Worm (Caenorhabditis elegans) whole organism, L1 larva: ENCODE results near the gene F43E2.1.

Experiments used
- C04F5.9 ChIP-seq: sonication (generic microtip); optimal IDR thresholded peaks from 2 replicates; lab custom pipeline; 2016; ENCODE audit warnings: missing genetic modification characterization, missing compliant biosample characterization
- F16B12.6 ChIP-seq: fragments of 150-350 bp; optimal IDR thresholded peaks from 2 replicates; lab custom pipeline; 2014; ENCODE audit warnings: missing biosample characterization, missing genetic modification characterization
- blmp-1 ChIP-seq: fragments of 150-350 bp; optimal IDR thresholded peaks from 2 replicates; lab custom pipeline; 2014; ENCODE audit warnings: missing biosample characterization, missing genetic modification characterization
- ceh-8 ChIP-seq: fragments of 200-800 bp; sonication (Bioruptor generic); optimal IDR thresholded peaks from 2 replicates; lab custom pipeline; 2018; ENCODE audit warnings: mild to moderate bottlenecking, missing genetic modification characterization, moderate library complexity, missing compliant biosample characterization
- ces-1 ChIP-seq: fragments of 150-350 bp; optimal IDR thresholded peaks from 2 replicates; lab custom pipeline; 2014; ENCODE audit warnings: missing biosample characterization, missing genetic modification reagents, missing genetic modification characterization
- dpl-1 ChIP-seq, 3 experiments: fragments of 150-350 bp in 2 of 3; sonication (generic microtip) in 1 of 3; optimal IDR thresholded peaks; 2 replicates each; lab custom pipeline; 2014 to 2017; ENCODE audit warnings: missing biosample characterization in 3 of 3, missing genetic modification characterization in 3 of 3, missing genetic modification reagents in 3 of 3
- efl-1 ChIP-seq, 4 experiments: fragments of 150-350 bp; optimal IDR thresholded peaks in 3 of 4; peaks in 1 of 4; 1 replicate in 1 of 4; 2 replicates in 3 of 4; lab custom pipeline; 2014; ENCODE audit warnings: missing biosample characterization in 2 of 4, missing genetic modification characterization in 2 of 4, missing genetic modification reagents in 2 of 4
- egl-13 ChIP-seq: sonication (generic microtip); optimal IDR thresholded peaks from 2 replicates; lab custom pipeline; 2016; ENCODE audit warnings: missing genotype, missing genetic modification reagents, missing genetic modification characterization, missing compliant biosample characterization
- elt-2 ChIP-seq: sonication (generic microtip); optimal IDR thresholded peaks from 2 replicates; lab custom pipeline; 2016; ENCODE audit warnings: missing genetic modification characterization, mild to moderate bottlenecking, inconsistent platforms, missing compliant biosample characterization, missing genetic modification reagents
- elt-3 ChIP-seq, 6 experiments: fragments of 150-350 bp in 1 of 6; sonication (generic microtip); optimal IDR thresholded peaks; 2 replicates each; lab custom pipeline; 2017 to 2018; ENCODE audit warnings: missing biosample characterization in 6 of 6, missing genetic modification characterization in 6 of 6, inconsistent platforms in 1 of 6
- fkh-4 ChIP-seq: sonication (generic microtip); optimal IDR thresholded peaks from 2 replicates; lab custom pipeline; 2016; ENCODE audit warnings: missing compliant biosample characterization, missing genetic modification characterization, borderline replicate concordance
- fos-1 ChIP-seq: fragments of 150-350 bp; optimal IDR thresholded peaks from 2 replicates; lab custom pipeline; 2014; ENCODE audit warnings: missing biosample characterization, missing genetic modification characterization
- grh-1 ChIP-seq: fragments of 200-800 bp; sonication (Bioruptor generic); IDR thresholded peaks from 2 replicates; pipeline ENCODE4 v1.3.6; 2022; ENCODE audit warnings: missing genetic modification reagents, missing genetic modification characterization, missing compliant biosample characterization
- hlh-17 ChIP-seq: fragments of 200-800 bp; sonication (Bioruptor generic); optimal IDR thresholded peaks from 2 replicates; lab custom pipeline; 2018; ENCODE audit warnings: missing genetic modification characterization, mild to moderate bottlenecking, missing compliant biosample characterization, moderate library complexity, borderline replicate concordance
- irx-1 ChIP-seq: sonication (generic microtip); optimal IDR thresholded peaks from 2 replicates; lab custom pipeline; 2016; ENCODE audit warnings: missing genetic modification characterization, missing compliant biosample characterization
- lin-13 ChIP-seq: fragments of 150-350 bp; optimal IDR thresholded peaks from 2 replicates; lab custom pipeline; 2014; ENCODE audit warnings: missing biosample characterization, missing genetic modification reagents, missing genetic modification characterization
- lin-14 ChIP-seq: fragments of 200-800 bp; sonication (Bioruptor generic); optimal IDR thresholded peaks from 2 replicates; lab custom pipeline; 2018; ENCODE audit warnings: mild to moderate bottlenecking, missing genetic modification characterization, moderate library complexity, missing compliant biosample characterization
- lin-15B ChIP-seq: fragments of 150-350 bp; sonication (generic microtip); optimal IDR thresholded peaks from 3 replicates; lab custom pipeline; 2014; ENCODE audit warnings: missing biosample characterization, missing genetic modification characterization
- lin-35 ChIP-seq, 2 experiments: fragments of 150-350 bp; optimal IDR thresholded peaks; 2 replicates each; lab custom pipeline; 2014; ENCODE audit warnings: missing biosample characterization in 2 of 2, missing genetic modification characterization in 2 of 2, missing genetic modification reagents in 2 of 2
- lin-39 ChIP-seq: fragments of 150-350 bp; optimal IDR thresholded peaks from 2 replicates; lab custom pipeline; 2014; ENCODE audit warnings: missing biosample characterization, missing genetic modification reagents, missing genetic modification characterization
- lsy-2 ChIP-seq, 2 experiments: fragments of 150-350 bp; optimal IDR thresholded peaks; 2 replicates each; lab custom pipeline; 2014; ENCODE audit warnings: missing biosample characterization in 2 of 2, missing genetic modification characterization in 2 of 2
- nhr-12 ChIP-seq: sonication (generic microtip); optimal IDR thresholded peaks from 2 replicates; lab custom pipeline; 2017; ENCODE audit warnings: missing biosample characterization, missing genetic modification characterization
- nhr-19 ChIP-seq: fragments of 200-800 bp; sonication (Bioruptor generic); conservative IDR thresholded peaks from 2 replicates; pipeline ENCODE4 v1.3.6; 2022; ENCODE audit warnings: missing genetic modification characterization, missing compliant biosample characterization
- nhr-20 ChIP-seq: sonication (generic microtip); optimal IDR thresholded peaks from 2 replicates; lab custom pipeline; 2016; ENCODE audit warnings: mild to moderate bottlenecking, missing genetic modification characterization, missing compliant biosample characterization
- nhr-237 ChIP-seq: fragments of 150-350 bp; optimal IDR thresholded peaks from 2 replicates; lab custom pipeline; 2014; ENCODE audit warnings: missing biosample characterization, missing genetic modification characterization
- nhr-84 ChIP-seq: sonication (generic microtip); optimal IDR thresholded peaks from 2 replicates; lab custom pipeline; 2017; ENCODE audit warnings: missing biosample characterization, missing genetic modification characterization
- nhr-85 ChIP-seq: sonication (generic microtip); peaks from one replicate; lab custom pipeline; 2016; ENCODE audit warnings: missing genetic modification characterization, inconsistent platforms, missing compliant biosample characterization
- nhr-90 ChIP-seq: sonication (generic microtip); optimal IDR thresholded peaks from 2 replicates; lab custom pipeline; 2016; ENCODE audit warnings: mild to moderate bottlenecking, missing genetic modification characterization, missing compliant biosample characterization; ENCODE audit not compliant: poor library complexity
- rnt-1 ChIP-seq: sonication (generic microtip); optimal IDR thresholded peaks from 2 replicates; lab custom pipeline; 2016; ENCODE audit warnings: mild to moderate bottlenecking, missing genetic modification characterization, moderate library complexity, missing compliant biosample characterization
- skn-1 ChIP-seq: fragments of 150-350 bp; optimal IDR thresholded peaks from 2 replicates; lab custom pipeline; 2014; ENCODE audit warnings: missing biosample characterization, missing genetic modification characterization
- unc-86 ChIP-seq: sonication (generic microtip); optimal IDR thresholded peaks from 2 replicates; lab custom pipeline; 2016; ENCODE audit warnings: missing genetic modification characterization, missing compliant biosample characterization
- unc-98 ChIP-seq: fragments of 200-800 bp; sonication (Bioruptor generic); IDR thresholded peaks from 2 replicates; pipeline ENCODE4 v1.3.6; 2022; ENCODE audit warnings: missing genetic modification characterization, missing compliant biosample characterization
- vab-15 ChIP-seq: sonication (generic microtip); optimal IDR thresholded peaks from 2 replicates; lab custom pipeline; 2017; ENCODE audit warnings: missing genotype, mild to moderate bottlenecking, missing genetic modification characterization, missing compliant biosample characterization
- xbp-1 ChIP-seq: sonication (generic microtip); optimal IDR thresholded peaks from 2 replicates; lab custom pipeline; 2016; ENCODE audit warnings: missing genetic modification characterization, missing compliant biosample characterization
- ztf-4 ChIP-seq: fragments of 150-350 bp; optimal IDR thresholded peaks from 2 replicates; lab custom pipeline; 2014; ENCODE audit warnings: missing biosample characterization, missing genetic modification characterization

F43E2.1 gene

ce11 chrII:7405262-7405661, 30.2 kb downstream of the F43E2.1 start:
- TF ChIP-seq blmp-1 (tag; lab: Kevin White, UChicago) (peak; percentile 100), nhr-85 (peak; percentile 88), elt-3 (tag; optimal IDR thresholded peaks at IDR 0.05; lab: Kevin White, UChicago) (peak in 3 of 6 experiments; percentile 23 to 41 (median 40)), lsy-2 (tag; optimal IDR thresholded peaks at IDR 0.05; lab: Kevin White, UChicago) (peak in 1 of 2 experiments; percentile 16), lin-35 (GFP tag; optimal IDR thresholded peaks at IDR 0.05; lab: Kevin White, UChicago) (no peak), fkh-4 (tag; lab: Kevin White, UChicago) (no peak), lin-14 (GFP tag; lab: Kevin White, UChicago) (peak; percentile 75)

ce11 chrII:7406438-7406837, 31.4 kb downstream of the F43E2.1 start:
- no peak for TF ChIP-seq elt-3 (tag; optimal IDR thresholded peaks at IDR 0.05; lab: Kevin White, UChicago)
- TF ChIP-seq egl-13: no peak
- no peak for TF ChIP-seq xbp-1 (tag; lab: Kevin White, UChicago)
- TF ChIP-seq lin-15B: no peak
- TF ChIP-seq C04F5.9 (tag; lab: Kevin White, UChicago): no peak
- no peak for TF ChIP-seq fos-1 (tag; lab: Kevin White, UChicago)
- TF ChIP-seq blmp-1 (tag; lab: Kevin White, UChicago): peak; percentile 67
- TF ChIP-seq nhr-20 (tag; lab: Kevin White, UChicago): no peak

ce11 chrII:7408192-7408591, 33.1 kb downstream of the F43E2.1 start, which contains the start of gene srd-55:
TSS of gene srd-55 (plus strand) at chrII:7408492.
- TF ChIP-seq efl-1 (optimal IDR thresholded peaks at IDR 0.05; lab: Kevin White, UChicago) (no peak), efl-1 (GFP tag; optimal IDR thresholded peaks at IDR 0.05 in 1 of 2; lab: Kevin White, UChicago) (no peak), nhr-84 (tag; lab: Kevin White, UChicago) (no peak), blmp-1 (tag; lab: Kevin White, UChicago) (no peak), lin-39 (tag; lab: Kevin White, UChicago) (no peak), unc-98 (GFP tag; lab: Robert Waterston, UW) (no peak), lin-35 (GFP tag; optimal IDR thresholded peaks at IDR 0.05; lab: Kevin White, UChicago) (no peak), lsy-2 (tag; optimal IDR thresholded peaks at IDR 0.05; lab: Kevin White, UChicago) (no peak), lin-13 (GFP tag; lab: Kevin White, UChicago) (no peak), fkh-4 (tag; lab: Kevin White, UChicago) (no peak), elt-2 (tag; lab: Kevin White, UChicago) (no peak), xbp-1 (tag; lab: Kevin White, UChicago) (no peak), hlh-17 (GFP tag; lab: Kevin White, UChicago) (no peak), ztf-4 (no peak), nhr-237 (tag; lab: Kevin White, UChicago) (no peak), unc-86 (tag; lab: Kevin White, UChicago) (no peak), nhr-90 (no peak), grh-1 (GFP tag; lab: Robert Waterston, UW) (no peak), ceh-8 (GFP tag; lab: Kevin White, UChicago) (no peak)

ce11 chrII:7411930-7412329, 36.9 kb downstream of the F43E2.1 start, which contains the start of gene K02A2.5:
TSS of gene K02A2.5 (minus strand) at chrII:7412030.
- TF ChIP-seq dpl-1 (GFP tag; optimal IDR thresholded peaks at IDR 0.05; lab: Kevin White, UChicago): no peak
- TF ChIP-seq grh-1 (GFP tag; lab: Robert Waterston, UW): no peak
- TF ChIP-seq nhr-19: no peak
- TF ChIP-seq rnt-1 (tag; lab: Kevin White, UChicago): no peak
- TF ChIP-seq F16B12.6 (tag; lab: Kevin White, UChicago): no peak
- no peak for TF ChIP-seq nhr-12 (tag; lab: Kevin White, UChicago)
- TF ChIP-seq vab-15: no peak
- no peak for TF ChIP-seq ces-1
- no peak for TF ChIP-seq skn-1 (tag; lab: Kevin White, UChicago)
- no peak for TF ChIP-seq irx-1
